Fruit fly (Drosophila melanogaster): ENCODE results near the gene CG17129.

CG17129 gene

DNA sequence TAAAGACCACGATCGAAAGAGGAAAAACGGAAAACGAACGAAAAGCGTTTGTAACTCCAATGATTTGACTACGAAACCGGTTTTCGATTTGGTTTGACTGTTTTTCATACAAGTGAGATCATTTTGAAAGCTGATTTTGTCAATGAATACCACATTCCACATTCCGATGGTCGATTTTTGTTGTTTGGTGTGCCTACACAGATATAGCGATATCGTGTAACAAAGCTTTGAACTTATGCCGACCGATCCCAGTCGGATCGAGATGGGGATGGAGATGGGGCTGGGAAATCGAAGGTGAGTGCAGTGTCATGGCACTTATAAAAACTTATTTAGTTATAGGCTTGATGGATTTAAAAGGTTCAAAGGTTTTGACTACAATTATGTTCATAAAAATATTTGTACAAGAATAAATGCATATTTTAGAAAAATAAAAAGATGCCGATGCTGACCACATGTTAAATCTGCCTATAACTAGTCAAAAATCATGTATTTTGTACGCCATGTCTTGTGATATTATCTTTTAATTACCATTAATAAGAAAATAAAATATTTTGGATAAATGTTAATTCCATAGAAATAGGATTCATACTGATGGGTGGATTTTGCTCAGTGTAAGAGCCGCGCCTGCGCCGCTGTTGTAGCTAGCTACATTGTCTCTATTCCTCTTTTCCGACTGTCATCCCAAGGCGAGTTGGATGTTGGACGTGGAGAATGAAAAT is 37.8 kb downstream of the CG17129 start:
- peak; percentile 0 for TF ChIP-seq Pif1A (GFP tag; optimal IDR thresholded peaks at IDR 0.05)
- TF ChIP-seq CG8301 (tag; optimal IDR thresholded peaks at IDR 0.05), result peak; percentile 51
- TF ChIP-seq CG32121 (GFP tag; IDR thresholded peaks at IDR 0.05), result no peak
- no peak for TF ChIP-seq EcR (GFP tag; optimal IDR thresholded peaks at IDR 0.05)
- no peak for TF ChIP-seq CG13204 (GFP tag; optimal IDR thresholded peaks at IDR 0.05)
- TF ChIP-seq CG8159 (tag; optimal IDR thresholded peaks at IDR 0.05), result peak; percentile 65
- TF ChIP-seq CG14655 (GFP tag; optimal IDR thresholded peaks at IDR 0.05), result peak; percentile 58
- peak; percentile 16 for TF ChIP-seq Pif1B (GFP tag; optimal IDR thresholded peaks at IDR 0.05)
- no peak for TF ChIP-seq CG10348 (GFP tag; IDR thresholded peaks at IDR 0.05)
- peak; percentile 23 for TF ChIP-seq CG34367 (tag; optimal IDR thresholded peaks at IDR 0.05)
- TF ChIP-seq CG17806 (tag; optimal IDR thresholded peaks at IDR 0.05), result peak; percentile 63
- peak; percentile 39 for TF ChIP-seq CG15710 (tag; optimal IDR thresholded peaks at IDR 0.05)
- TF ChIP-seq CG9948 (tag; optimal IDR thresholded peaks at IDR 0.05), result peak; percentile 52

- TF ChIP-seq gl (tag; optimal IDR thresholded peaks at IDR 0.05) (no peak), CG32121 (GFP tag; IDR thresholded peaks at IDR 0.05) (no peak), CG8301 (tag; optimal IDR thresholded peaks at IDR 0.05) (no peak), Pif1A (GFP tag; optimal IDR thresholded peaks at IDR 0.05) (no peak), CG10348 (GFP tag; IDR thresholded peaks at IDR 0.05) (no peak), rn (GFP tag; IDR thresholded peaks at IDR 0.05) (no peak), CG9948 (tag; optimal IDR thresholded peaks at IDR 0.05) (no peak), CG17806 (tag; optimal IDR thresholded peaks at IDR 0.05) (no peak), CG15710 (tag; optimal IDR thresholded peaks at IDR 0.05) (no peak), D1 (tag; optimal IDR thresholded peaks at IDR 0.05) (no peak), CG4496 (GFP tag; IDR thresholded peaks at IDR 0.05) (no peak), CG14655 (GFP tag; optimal IDR thresholded peaks at IDR 0.05) (no peak), Snoo (tag; optimal IDR thresholded peaks at IDR 0.05) (no peak), Ets98B (GFP tag; IDR thresholded peaks at IDR 0.05) (no peak), EcR (GFP tag; optimal IDR thresholded peaks at IDR 0.05) (no peak)
These were observed 38.7 kb downstream of the CG17129 start for dm6 chr3L:641436-641835.

- TF ChIP-seq gl (tag; optimal IDR thresholded peaks at IDR 0.05) (peak; percentile 80), EcR (GFP tag; optimal IDR thresholded peaks at IDR 0.05) (peak; percentile 96), Pif1B (GFP tag; optimal IDR thresholded peaks at IDR 0.05) (peak; percentile 79), CG15710 (tag; optimal IDR thresholded peaks at IDR 0.05) (peak; percentile 91), fd96Ca (GFP tag; IDR thresholded peaks at IDR 0.05) (peak; percentile 79), CG4496 (GFP tag; IDR thresholded peaks at IDR 0.05) (peak; percentile 87), CG14655 (GFP tag; optimal IDR thresholded peaks at IDR 0.05) (peak; percentile 95), Ets98B (GFP tag; IDR thresholded peaks at IDR 0.05) (peak; percentile 70), CG32121 (GFP tag; IDR thresholded peaks at IDR 0.05) (peak; percentile 80), D1 (tag; optimal IDR thresholded peaks at IDR 0.05) (peak; percentile 78), Snoo (tag; optimal IDR thresholded peaks at IDR 0.05) (peak; percentile 90), CG12605 (GFP tag; IDR thresholded peaks at IDR 0.05) (peak; percentile 79), CG8159 (tag; optimal IDR thresholded peaks at IDR 0.05) (peak; percentile 93), CG17806 (tag; optimal IDR thresholded peaks at IDR 0.05) (peak; percentile 91), CG34367 (tag; optimal IDR thresholded peaks at IDR 0.05) (peak; percentile 90), CG10348 (GFP tag; IDR thresholded peaks at IDR 0.05) (no peak), CG9948 (tag; optimal IDR thresholded peaks at IDR 0.05) (peak; percentile 91), CG8301 (tag; optimal IDR thresholded peaks at IDR 0.05) (peak; percentile 94), rn (GFP tag; IDR thresholded peaks at IDR 0.05) (peak; percentile 56), CG13204 (GFP tag; optimal IDR thresholded peaks at IDR 0.05) (peak; percentile 88), Pif1A (GFP tag; optimal IDR thresholded peaks at IDR 0.05) (peak; percentile 91)
These were observed 39.7 kb downstream of the CG17129 start for dm6 chr3L:640324-640974.

dm6 chr3L:639460-640103 is 40.5 kb downstream of the CG17129 start:
- TF ChIP-seq CG8301 (tag; optimal IDR thresholded peaks at IDR 0.05) (no peak), CG17806 (tag; optimal IDR thresholded peaks at IDR 0.05) (no peak), CG15710 (tag; optimal IDR thresholded peaks at IDR 0.05) (no peak), Pif1B (GFP tag; optimal IDR thresholded peaks at IDR 0.05) (no peak)

- TF ChIP-seq fd96Ca (GFP tag; IDR thresholded peaks at IDR 0.05) (peak; percentile 32; the same call in 1 of the 3 replicates), CG32121 (GFP tag; IDR thresholded peaks at IDR 0.05) (peak; percentile 7; the same call in 1 of the 2 replicates), Ets98B (GFP tag; IDR thresholded peaks at IDR 0.05) (peak; percentile 5; the same call in 1 of the 2 replicates), gl (tag; optimal IDR thresholded peaks at IDR 0.05) (no peak), Snoo (tag; optimal IDR thresholded peaks at IDR 0.05) (peak; percentile 45), CG12605 (GFP tag; IDR thresholded peaks at IDR 0.05) (no peak)
These were observed 41.3 kb downstream of the CG17129 start for dm6 chr3L:638757-639353.
